Worm (Caenorhabditis elegans): Measurements from ENCODE around the gene cec-6.
A peak's percentile ranks its signal among the peaks of the same experiment; 100 is the strongest.

Gene cec-6

ce11 chrIV:5537813-5538538, 6.7 kb upstream of the cec-6 start, which contains the start of the genes fem-1 and drp-1:
fem-1 (minus strand) TSS chrIV:5537962.
drp-1 (plus strand) TSS chrIV:5538488.
- TF ChIP-seq ceh-34 (tag; optimal IDR thresholded peaks at IDR 0.05): peak; percentile 21
- TF ChIP-seq zip-5 (tag; optimal IDR thresholded peaks at IDR 0.05): no peak
- no peak for TF ChIP-seq elt-2 (tag; optimal IDR thresholded peaks at IDR 0.05)
- TF ChIP-seq unc-86 (tag; optimal IDR thresholded peaks at IDR 0.05): no peak
- no peak for TF ChIP-seq lim-6 (tag; optimal IDR thresholded peaks at IDR 0.05)
- peak; percentile 56 for TF ChIP-seq hlh-30 (tag; optimal IDR thresholded peaks at IDR 0.05; ENCODE audit: insufficient read depth)
- no peak for TF ChIP-seq ahr-1 (tag; optimal IDR thresholded peaks at IDR 0.05)
- TF ChIP-seq pros-1 (tag; optimal IDR thresholded peaks at IDR 0.05): no peak
- no peak for TF ChIP-seq hlh-8 (tag; optimal IDR thresholded peaks at IDR 0.05)
- TF ChIP-seq hlh-15 (tag; optimal IDR thresholded peaks at IDR 0.05): peak; percentile 12
- no peak for TF ChIP-seq elt-4 (tag; optimal IDR thresholded peaks at IDR 0.05)
- no peak for TF ChIP-seq lin-11 (tag; optimal IDR thresholded peaks at IDR 0.05)
- no peak for TF ChIP-seq pha-4 (tag; optimal IDR thresholded peaks at IDR 0.05)
- no peak for TF ChIP-seq unc-42 (tag; optimal IDR thresholded peaks at IDR 0.05)
- TF ChIP-seq unc-55 (GFP tag; optimal IDR thresholded peaks at IDR 0.05): no peak
- no peak for TF ChIP-seq ttx-3 (tag; optimal IDR thresholded peaks at IDR 0.05)
- TF ChIP-seq ets-4 (tag; optimal IDR thresholded peaks at IDR 0.05): no peak
- TF ChIP-seq T23F11.4 (GFP tag; optimal IDR thresholded peaks at IDR 0.05): no peak

- TF ChIP-seq K02D7.2 (tag; optimal IDR thresholded peaks at IDR 0.05) (no peak), ceh-24 (tag; optimal IDR thresholded peaks at IDR 0.05) (no peak), ceh-34 (tag; optimal IDR thresholded peaks at IDR 0.05) (no peak), ref-2 (tag; optimal IDR thresholded peaks at IDR 0.05) (no peak), pax-1 (tag; optimal IDR thresholded peaks at IDR 0.05) (no peak), elt-2 (tag; optimal IDR thresholded peaks at IDR 0.05) (no peak), ttx-3 (tag; optimal IDR thresholded peaks at IDR 0.05) (no peak), unc-86 (tag; optimal IDR thresholded peaks at IDR 0.05) (no peak), hlh-8 (tag; optimal IDR thresholded peaks at IDR 0.05) (no peak), ceh-14 (tag; optimal IDR thresholded peaks at IDR 0.05) (no peak), pros-1 (tag; optimal IDR thresholded peaks at IDR 0.05) (no peak), ceh-18 (tag; optimal IDR thresholded peaks at IDR 0.05) (no peak), pqm-1 (tag; optimal IDR thresholded peaks at IDR 0.05) (no peak), ceh-31 (tag; optimal IDR thresholded peaks at IDR 0.05) (no peak), gmeb-2 (tag; optimal IDR thresholded peaks at IDR 0.05) (no peak), pha-2 (tag; optimal IDR thresholded peaks at IDR 0.05) (no peak), pag-3 (tag; optimal IDR thresholded peaks at IDR 0.05; ENCODE audit: borderline replicate concordance) (no peak), hlh-15 (tag; optimal IDR thresholded peaks at IDR 0.05) (no peak), unc-3 (GFP tag; conservative IDR thresholded peaks at IDR 0.05) (no peak), unc-3 (tag; optimal IDR thresholded peaks at IDR 0.05) (no peak)
These were observed 3.4 kb upstream of the cec-6 start, which contains the start of gene tebp-2 for ce11 chrIV:5541285-5541684. tebp-2 (plus strand) TSS chrIV:5541627.

ce11 chrIV:5548843-5549242, 4.2 kb downstream of the cec-6 start:
- TF ChIP-seq C08G9.2 (tag; optimal IDR thresholded peaks at IDR 0.05) (peak; percentile 43), C38D4.7 (GFP tag; optimal IDR thresholded peaks at IDR 0.05) (no peak), ceh-31 (tag; optimal IDR thresholded peaks at IDR 0.05) (peak; percentile 65), ets-4 (tag; optimal IDR thresholded peaks at IDR 0.05) (peak; percentile 34), tbx-2 (tag; optimal IDR thresholded peaks at IDR 0.05) (peak; percentile 23)

- TF ChIP-seq nfya-1 (tag; optimal IDR thresholded peaks at IDR 0.05) (peak; percentile 33), ceh-48 (tag; optimal IDR thresholded peaks at IDR 0.05) (no peak), pax-1 (tag; optimal IDR thresholded peaks at IDR 0.05) (no peak), rnt-1 (tag; optimal IDR thresholded peaks at IDR 0.05) (no peak), eyg-1 (tag; optimal IDR thresholded peaks at IDR 0.05) (no peak), che-1 (tag; optimal IDR thresholded peaks at IDR 0.05) (no peak), odd-2 (tag; optimal IDR thresholded peaks at IDR 0.05) (no peak)
These were observed 6.1 kb downstream of the cec-6 start, which contains the start of gene ari-2 for ce11 chrIV:5550676-5551184. ari-2 (plus strand) TSS chrIV:5551134.

All from whole organism, late embryonic.